Worm (Caenorhabditis elegans) whole organism, late embryonic: ENCODE data around the gene K02E2.11.

Experiments used
- C08G9.2 ChIP-seq: sonication (generic microtip); optimal IDR thresholded peaks from 2 replicates; lab custom pipeline; 2016; ENCODE audit warnings: mild to moderate bottlenecking, missing genetic modification characterization, moderate library complexity, missing compliant biosample characterization
- C38D4.7 ChIP-seq: fragments of 200-800 bp; sonication (Bioruptor generic); optimal IDR thresholded peaks from 2 replicates; lab custom pipeline; 2018; ENCODE audit warnings: mild to moderate bottlenecking, missing genetic modification characterization, moderate library complexity, missing compliant biosample characterization
- F13H6.1 ChIP-seq: sonication (generic microtip); optimal IDR thresholded peaks from 2 replicates; lab custom pipeline; 2016; ENCODE audit warnings: missing genetic modification characterization, missing compliant biosample characterization
- K09A11.1 ChIP-seq: sonication (generic microtip); optimal IDR thresholded peaks from 2 replicates; lab custom pipeline; 2017; ENCODE audit warnings: antibody characterized with exemption, mild to moderate bottlenecking, missing genetic modification characterization, missing compliant biosample characterization; ENCODE audit not compliant: insufficient read depth
- T23F11.4 ChIP-seq: fragments of 200-800 bp; sonication (Bioruptor generic); optimal IDR thresholded peaks from 2 replicates; lab custom pipeline; 2018; ENCODE audit warnings: mild to moderate bottlenecking, missing genetic modification characterization, missing compliant biosample characterization
- Y22D7AL.16 ChIP-seq: sonication (generic microtip); optimal IDR thresholded peaks from 2 replicates; lab custom pipeline; 2016; ENCODE audit warnings: missing genetic modification characterization, missing compliant biosample characterization
- ahr-1 ChIP-seq: sonication (generic microtip); optimal IDR thresholded peaks from 2 replicates; lab custom pipeline; 2016; ENCODE audit warnings: missing genetic modification characterization, missing compliant biosample characterization
- ceh-19 ChIP-seq: fragments of 200-800 bp; sonication (Bioruptor generic); optimal IDR thresholded peaks from 2 replicates; lab custom pipeline; 2018; ENCODE audit warnings: mild to moderate bottlenecking, missing genetic modification characterization, missing compliant biosample characterization
- ceh-30 ChIP-seq: fragments of 150-350 bp; optimal IDR thresholded peaks from 2 replicates; lab custom pipeline; 2014; ENCODE audit warnings: missing biosample characterization, missing genetic modification characterization
- ceh-34 ChIP-seq: sonication (generic microtip); optimal IDR thresholded peaks from 2 replicates; lab custom pipeline; 2016; ENCODE audit warnings: mild to moderate bottlenecking, missing genetic modification characterization, missing compliant biosample characterization
- ceh-45 ChIP-seq: fragments of 200-800 bp; sonication (Bioruptor generic); IDR thresholded peaks from 2 replicates; pipeline ENCODE4 v1.3.6; 2022; ENCODE audit warnings: missing genetic modification reagents, missing genetic modification characterization, missing compliant biosample characterization
- ceh-48 ChIP-seq: sonication (generic microtip); optimal IDR thresholded peaks from 2 replicates; lab custom pipeline; 2016; ENCODE audit warnings: missing genetic modification characterization, inconsistent platforms, missing compliant biosample characterization
- dmd-4 ChIP-seq: sonication (generic microtip); optimal IDR thresholded peaks from 2 replicates; lab custom pipeline; 2016; ENCODE audit warnings: borderline replicate concordance, missing genetic modification characterization, missing compliant biosample characterization
- elt-2 ChIP-seq: sonication (generic microtip); optimal IDR thresholded peaks from 2 replicates; lab custom pipeline; 2016; ENCODE audit warnings: missing genetic modification reagents, missing genetic modification characterization, missing compliant biosample characterization
- elt-4 ChIP-seq: sonication (generic microtip); optimal IDR thresholded peaks from 2 replicates; lab custom pipeline; 2016; ENCODE audit warnings: missing genetic modification characterization, missing compliant biosample characterization
- ets-4 ChIP-seq: sonication (generic microtip); optimal IDR thresholded peaks from 2 replicates; lab custom pipeline; 2016; ENCODE audit warnings: missing genetic modification characterization, missing compliant biosample characterization
- fkh-6 ChIP-seq: sonication (generic microtip); optimal IDR thresholded peaks from 2 replicates; lab custom pipeline; 2016; ENCODE audit warnings: missing genetic modification characterization, missing compliant biosample characterization
- hlh-13 ChIP-seq: fragments of 200-800 bp; sonication (Bioruptor generic); optimal IDR thresholded peaks from 2 replicates; lab custom pipeline; 2018; ENCODE audit warnings: mild to moderate bottlenecking, missing genetic modification characterization, missing compliant biosample characterization
- hlh-30 ChIP-seq: sonication (generic microtip); optimal IDR thresholded peaks from 2 replicates; lab custom pipeline; 2017; ENCODE audit warnings: antibody characterized with exemption, missing genetic modification characterization, missing compliant biosample characterization; ENCODE audit not compliant: insufficient read depth
- hlh-6 ChIP-seq: sonication (generic microtip); optimal IDR thresholded peaks from 2 replicates; lab custom pipeline; 2016; ENCODE audit warnings: missing genotype, missing genetic modification characterization, missing compliant biosample characterization
- nfya-1 ChIP-seq: sonication (generic microtip); optimal IDR thresholded peaks from 2 replicates; lab custom pipeline; 2017; ENCODE audit warnings: missing genetic modification characterization, mild to moderate bottlenecking, missing compliant biosample characterization, antibody characterized with exemption, moderate library complexity
- pha-2 ChIP-seq: sonication (generic microtip); optimal IDR thresholded peaks from 2 replicates; lab custom pipeline; 2017; ENCODE audit warnings: mild to moderate bottlenecking, missing genetic modification characterization, missing compliant biosample characterization
- pha-4 ChIP-seq: fragments of 150-350 bp; optimal IDR thresholded peaks from 2 replicates; lab custom pipeline; 2018; ENCODE audit warnings: missing biosample characterization, missing genetic modification reagents, missing genetic modification characterization
- pqm-1 ChIP-seq: sonication (generic microtip); optimal IDR thresholded peaks from 2 replicates; lab custom pipeline; 2016; ENCODE audit warnings: missing genetic modification characterization, missing compliant biosample characterization
- pros-1 ChIP-seq: fragments of 150-350 bp; optimal IDR thresholded peaks from 2 replicates; lab custom pipeline; 2014; ENCODE audit warnings: missing biosample characterization, missing genetic modification reagents, missing genetic modification characterization
- rnt-1 ChIP-seq: sonication (generic microtip); optimal IDR thresholded peaks from 2 replicates; lab custom pipeline; 2016; ENCODE audit warnings: missing genetic modification characterization, missing compliant biosample characterization
- sox-2 ChIP-seq: fragments of 200-800 bp; sonication (Bioruptor generic); IDR thresholded peaks from 2 replicates; pipeline ENCODE4 v1.3.6; 2022; ENCODE audit warnings: missing genetic modification reagents, missing genetic modification characterization, missing compliant biosample characterization
- syd-9 ChIP-seq: sonication (generic microtip); optimal IDR thresholded peaks from 2 replicates; lab custom pipeline; 2016; ENCODE audit warnings: mild to moderate bottlenecking, missing genetic modification characterization, moderate library complexity, missing compliant biosample characterization
- tbx-2 ChIP-seq: sonication (generic microtip); optimal IDR thresholded peaks from 2 replicates; lab custom pipeline; 2016; ENCODE audit warnings: missing genetic modification characterization, missing compliant biosample characterization
- tbx-7 ChIP-seq: sonication (generic microtip); optimal IDR thresholded peaks from 2 replicates; lab custom pipeline; 2016; ENCODE audit warnings: missing genotype, missing genetic modification characterization, missing compliant biosample characterization
- ztf-16 ChIP-seq: sonication (generic microtip); optimal IDR thresholded peaks from 2 replicates; lab custom pipeline; 2017; ENCODE audit warnings: missing genetic modification characterization, missing compliant biosample characterization

The K02E2.11 gene

DNA sequence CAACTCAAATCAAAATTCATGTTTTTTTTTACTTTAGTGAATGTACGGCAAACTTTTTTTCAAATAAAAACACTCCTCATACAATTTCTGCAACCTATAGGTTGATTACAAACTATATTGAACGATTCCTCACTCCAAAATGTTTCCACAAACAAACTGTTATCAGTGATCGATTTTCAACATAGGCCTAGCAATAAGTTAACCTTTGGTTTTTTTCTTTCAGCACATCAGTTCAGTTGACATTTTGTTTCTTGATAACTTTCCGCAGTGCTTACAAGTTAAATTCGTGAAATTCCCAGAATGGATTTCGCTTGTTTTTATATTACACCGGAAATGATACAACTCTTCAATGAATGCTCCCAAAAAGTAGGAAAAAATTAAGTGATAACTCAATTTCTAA, 4.3 kb downstream of the K02E2.11 start, which contains the start of gene F53H2.1:
Gene F53H2.1 (plus strand): TSS at position 301 of the 400 bp plus-strand sequence.
- TF ChIP-seq elt-4 (no peak), hlh-13 (GFP tag; lab: Kevin White, UChicago) (no peak), K09A11.1 (tag; lab: Kevin White, UChicago) (no peak), tbx-2 (no peak), ceh-45 (GFP tag; lab: Robert Waterston, UW) (no peak)

DNA sequence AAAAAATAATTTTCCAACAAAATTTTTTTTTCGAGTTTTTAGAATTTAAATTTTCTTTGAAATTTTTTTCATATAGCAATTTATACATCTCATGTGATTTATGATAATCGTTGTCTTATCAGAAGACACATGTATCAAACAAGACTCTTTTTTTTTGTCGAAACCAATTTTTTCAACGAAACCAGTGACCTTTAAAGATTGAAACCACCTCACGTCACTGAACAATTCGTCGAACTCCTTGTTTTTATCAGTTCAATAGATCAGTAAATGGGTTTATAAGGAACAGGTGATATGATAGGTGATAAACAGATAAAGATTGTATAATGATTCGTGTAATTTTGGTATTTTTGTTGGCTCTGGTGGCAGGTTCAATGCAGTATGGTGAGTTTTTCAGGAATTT, 10.7 kb downstream of the K02E2.11 start, which contains the start of gene cnc-7:
Gene cnc-7 (plus strand): TSS at position 301 of the 400 bp plus-strand sequence.
- TF ChIP-seq ceh-30 (tag; lab: Kevin White, UChicago) (no peak), hlh-6 (tag; lab: Kevin White, UChicago) (no peak), ets-4 (tag; lab: Kevin White, UChicago) (no peak), syd-9 (tag; lab: Kevin White, UChicago) (no peak), pha-4 (no peak), ahr-1 (tag; lab: Kevin White, UChicago) (no peak), F13H6.1 (tag; lab: Kevin White, UChicago) (no peak), pqm-1 (no peak), ceh-34 (tag; lab: Kevin White, UChicago) (no peak)

DNA sequence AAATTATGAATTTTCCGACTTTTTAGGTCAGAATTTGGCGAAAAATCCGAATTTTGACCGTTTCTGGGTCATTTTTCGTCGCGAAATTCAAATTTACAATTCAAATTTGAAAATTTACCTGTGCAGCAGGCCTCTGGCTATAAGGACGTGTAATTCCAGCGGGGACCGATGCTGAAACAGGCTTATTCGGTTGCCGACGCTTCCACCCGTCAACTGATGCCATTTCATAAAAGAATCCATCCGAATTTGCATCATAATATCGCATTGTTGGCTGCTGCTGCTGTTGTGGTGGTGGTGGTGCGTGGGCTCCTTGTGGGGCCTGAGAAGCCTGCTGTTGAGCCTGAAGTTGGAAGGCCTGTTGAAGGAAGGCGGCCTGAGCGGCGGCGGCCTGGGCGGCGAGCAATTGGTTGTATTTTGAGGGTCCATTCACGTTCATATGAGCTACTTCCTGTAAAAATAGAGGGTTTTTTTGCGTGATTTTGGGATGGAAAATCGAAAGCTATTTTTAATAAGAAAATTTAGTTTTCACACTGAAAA, 16.5 kb downstream of the K02E2.11 start:
- no peak for TF ChIP-seq elt-2 (tag; lab: Kevin White, UChicago)
- TF ChIP-seq rnt-1 (tag; lab: Kevin White, UChicago) = no peak
- TF ChIP-seq sox-2 (GFP tag; lab: Robert Waterston, UW) = no peak
- no peak for TF ChIP-seq ceh-48 (tag; lab: Kevin White, UChicago)
- TF ChIP-seq tbx-7 (tag; lab: Kevin White, UChicago) = no peak
- TF ChIP-seq nfya-1 (tag; lab: Kevin White, UChicago) = no peak
- no peak for TF ChIP-seq ztf-16 (tag; lab: Kevin White, UChicago)
- TF ChIP-seq dmd-4 (tag; lab: Kevin White, UChicago) = no peak
- no peak for TF ChIP-seq ceh-19
- no peak for TF ChIP-seq hlh-30
- no peak for TF ChIP-seq T23F11.4
- TF ChIP-seq ceh-45 (GFP tag; lab: Robert Waterston, UW) = no peak
- TF ChIP-seq, all 69 proteins: peak for 0

DNA sequence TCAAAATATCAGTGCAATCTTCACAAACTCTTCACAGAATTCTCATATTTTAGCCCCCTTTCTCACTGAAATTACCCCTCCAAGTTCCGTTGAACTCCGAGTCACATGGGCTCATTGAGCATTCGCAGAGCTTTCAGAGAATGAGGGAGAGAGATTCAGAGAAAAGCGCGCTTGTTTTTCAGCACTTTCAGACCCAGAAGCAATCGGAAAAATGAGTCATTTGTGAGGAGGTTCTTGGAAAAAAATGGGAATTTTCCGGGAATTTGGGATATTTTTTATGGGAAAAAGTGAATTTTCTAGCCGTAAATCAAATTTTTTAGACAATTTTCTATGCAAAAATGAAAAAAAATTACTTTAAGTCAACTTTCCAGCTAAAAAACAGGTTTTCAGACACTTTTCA, 19.7 kb downstream of the K02E2.11 start:
- no peak for TF ChIP-seq nfya-1 (tag; lab: Kevin White, UChicago)
- no peak for TF ChIP-seq elt-2 (tag; lab: Kevin White, UChicago)
- no peak for TF ChIP-seq pha-2 (tag; lab: Kevin White, UChicago)
- no peak for TF ChIP-seq C08G9.2
- TF ChIP-seq, all 69 proteins: peak for 0

DNA sequence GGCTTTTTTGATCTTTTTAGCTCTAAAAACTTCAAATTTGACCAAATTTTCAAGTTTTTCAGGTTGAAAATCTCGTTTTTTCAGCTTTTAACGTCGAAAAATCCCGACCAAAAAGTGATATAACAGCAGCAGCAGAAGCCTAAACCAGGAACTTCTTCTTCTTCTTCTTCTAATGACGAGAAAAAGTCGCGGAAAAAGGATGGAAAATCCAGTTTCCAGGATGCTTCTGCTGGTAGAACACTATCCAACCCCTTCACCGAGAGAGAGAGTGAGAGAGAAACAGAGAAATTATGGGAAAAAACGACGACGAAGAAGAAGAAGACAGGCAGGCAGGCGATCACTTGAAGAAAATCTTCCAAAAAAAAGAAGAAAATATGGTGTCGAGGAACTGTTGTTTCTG, 23.7 kb downstream of the K02E2.11 start:
- TF ChIP-seq K09A11.1 (tag; lab: Kevin White, UChicago) (no peak), C38D4.7 (GFP tag; lab: Kevin White, UChicago) (no peak), ceh-30 (tag; lab: Kevin White, UChicago) (no peak), pros-1 (tag; lab: Kevin White, UChicago) (no peak)
- TF ChIP-seq, all 69 proteins: peak for 0

DNA sequence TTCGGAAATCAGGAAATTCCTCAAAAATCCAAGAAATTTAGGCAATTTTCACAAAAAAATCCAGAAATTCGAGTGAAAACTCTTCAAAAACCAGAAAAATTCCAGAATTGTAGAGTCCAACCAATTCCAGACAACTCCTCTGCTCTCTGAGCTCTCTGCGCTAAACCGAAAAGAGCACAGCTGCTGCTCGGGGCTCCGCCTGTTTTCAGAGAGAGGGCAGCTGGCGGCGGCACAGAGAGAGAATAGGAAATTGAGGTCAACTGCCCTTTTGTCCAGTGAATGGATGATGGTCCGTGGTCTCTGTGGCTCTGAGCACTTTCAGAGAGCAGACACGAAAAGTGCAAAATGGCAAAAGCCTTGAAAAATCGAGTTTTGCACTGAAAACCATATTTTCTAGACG, 25.9 kb downstream of the K02E2.11 start:
- no peak for TF ChIP-seq fkh-6
- no peak for TF ChIP-seq ceh-34 (tag; lab: Kevin White, UChicago)
- TF ChIP-seq Y22D7AL.16 = no peak
- no peak for TF ChIP-seq ztf-16 (tag; lab: Kevin White, UChicago)
